Fruit fly (Drosophila melanogaster) whole organism, wandering third instar larva: ENCODE data around the gene CG17344.

Experiments used
- Abd-B ChIP-seq: fragments of >200 bp; optimal IDR thresholded peaks from 2 replicates; lab custom pipeline; 2017; ENCODE audit warnings: missing biosample characterization, missing genetic modification characterization
- CG32264 ChIP-seq: fragments of 200-800 bp; sonication (Bioruptor generic); optimal IDR thresholded peaks from 2 replicates; lab custom pipeline; 2016; ENCODE audit warnings: missing biosample characterization, missing genetic modification characterization
- Dfd ChIP-seq: fragments of >200 bp; optimal IDR thresholded peaks from 2 replicates; lab custom pipeline; 2017; ENCODE audit warnings: missing biosample characterization, missing genetic modification characterization
- Hnf4 ChIP-seq: fragments of 200-800 bp; sonication (Bioruptor generic); optimal IDR thresholded peaks from 2 replicates; lab custom pipeline; 2016; ENCODE audit warnings: missing biosample characterization, mild to moderate bottlenecking, missing genetic modification characterization
- Hr78 ChIP-seq: fragments of >200 bp; optimal IDR thresholded peaks from 2 replicates; lab custom pipeline; 2017; ENCODE audit warnings: missing biosample characterization, missing genetic modification characterization
- OdsH ChIP-seq: fragments of 200-800 bp; sonication (Bioruptor generic); optimal IDR thresholded peaks from 2 replicates; lab custom pipeline; 2016; ENCODE audit warnings: missing biosample characterization, mild to moderate bottlenecking, missing genetic modification characterization
- Rel ChIP-seq, 2 experiments: fragments of 200-800 bp; sonication (Bioruptor generic) in 1 of 2; optimal IDR thresholded peaks; 2 replicates in 1 of 2; 3 replicates in 1 of 2; lab custom pipeline; 2016 to 2019; ENCODE audit warnings: mild to moderate bottlenecking in 2 of 2, missing biosample characterization in 2 of 2, missing genetic modification characterization in 2 of 2, moderate library complexity in 1 of 2
- ey ChIP-seq: fragments of 200-800 bp; sonication (Bioruptor generic); optimal IDR thresholded peaks from 2 replicates; lab custom pipeline; 2016; ENCODE audit warnings: missing biosample characterization, missing genetic modification characterization
- fru ChIP-seq: fragments of 200-800 bp; sonication (Bioruptor generic); optimal IDR thresholded peaks from 3 replicates; lab custom pipeline; 2016; ENCODE audit warnings: missing biosample characterization, mild to moderate bottlenecking, missing genetic modification characterization
- h ChIP-seq: fragments of 200-800 bp; sonication (Bioruptor generic); optimal IDR thresholded peaks from 3 replicates; lab custom pipeline; 2016; ENCODE audit warnings: missing biosample characterization, mild to moderate bottlenecking, missing genetic modification characterization
- lola ChIP-seq: fragments of >200 bp; optimal IDR thresholded peaks from 2 replicates; lab custom pipeline; 2017; ENCODE audit warnings: missing biosample characterization, missing genetic modification characterization
- pan ChIP-seq: fragments of >200 bp; optimal IDR thresholded peaks from 2 replicates; lab custom pipeline; 2017
- psq ChIP-seq: fragments of 200-800 bp; sonication (Bioruptor generic); optimal IDR thresholded peaks from 3 replicates; lab custom pipeline; 2017; ENCODE audit warnings: missing biosample characterization, mild to moderate bottlenecking, missing genetic modification characterization, moderate library complexity

DNA sequence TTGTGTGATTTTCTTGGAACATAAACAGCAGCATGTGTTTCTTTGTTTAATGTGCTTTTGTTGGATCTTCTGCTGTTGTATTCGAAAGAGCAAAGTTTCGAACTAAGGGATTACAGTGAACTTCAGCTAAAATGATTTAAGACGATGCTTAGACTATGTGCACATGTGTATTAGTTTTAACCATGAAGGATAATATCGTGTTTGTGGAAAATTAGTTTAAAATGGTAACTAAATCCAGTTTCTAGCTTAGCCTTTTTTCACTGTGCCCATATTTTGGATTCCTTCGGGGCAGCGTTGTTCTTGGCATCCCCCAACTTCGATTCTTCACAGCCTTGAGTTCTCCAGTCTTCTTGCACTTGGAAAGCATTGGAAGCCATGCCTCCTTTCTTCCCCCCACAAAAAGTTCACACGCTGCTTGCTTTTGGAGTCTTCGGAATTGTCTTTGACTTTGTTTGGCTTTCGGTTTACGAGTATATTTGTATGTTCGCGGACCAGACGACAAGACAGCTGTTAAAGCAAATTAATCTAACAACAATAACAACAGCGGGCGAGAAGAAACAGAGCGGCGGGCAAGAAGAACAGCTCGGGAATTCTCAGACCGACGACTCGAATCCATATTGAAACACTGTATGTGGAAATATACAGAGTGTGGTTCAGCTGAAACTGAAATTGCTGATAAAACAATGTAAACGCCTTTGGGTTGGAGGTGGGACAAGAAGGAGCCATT, 38.6 kb downstream of the CG17344 start:
- TF ChIP-seq psq (GFP tag; lab: Kevin White, UChicago) (no peak), Hr78 (GFP tag; lab: Kevin White, UChicago) (no peak), fru (GFP tag; lab: Kevin White, UChicago) (peak; percentile 76), CG32264 (GFP tag; lab: Kevin White, UChicago) (no peak), Abd-B (GFP tag; lab: Kevin White, UChicago) (no peak), h (GFP tag; lab: Kevin White, UChicago) (no peak), Rel (GFP tag; optimal IDR thresholded peaks at IDR 0.05; lab: Kevin White, UChicago) (no peak), Rel (tag; optimal IDR thresholded peaks at IDR 0.05; lab: Kevin White, UChicago) (peak; percentile 23), ey (no peak), lola (GFP tag; lab: Kevin White, UChicago) (no peak), pan (lab: Kevin White, UChicago) (no peak), Hnf4 (GFP tag; lab: Kevin White, UChicago) (no peak), OdsH (no peak), Dfd (no peak)
